Worm (Caenorhabditis elegans): ENCODE data around the gene ZK1127.5.

ce11 chrII:7054987-7055386, 4.5 kb downstream of the ZK1127.5 start, which contains the start of gene ZK1127.3:
- TF ChIP-seq attf-6 (GFP tag; IDR thresholded peaks at IDR 0.05) = no peak
- TF ChIP-seq pbrm-1 (GFP tag; IDR thresholded peaks at IDR 0.05) = no peak
- TF ChIP-seq nfya-1 (tag; optimal IDR thresholded peaks at IDR 0.05; ENCODE audit: borderline replicate concordance, insufficient read depth) = no peak
- no peak for TF ChIP-seq B0019.2 (GFP tag; conservative IDR thresholded peaks at IDR 0.05)
- TF ChIP-seq Y79H2A.3 (GFP tag; conservative IDR thresholded peaks at IDR 0.05) = no peak
- TF ChIP-seq sdz-38 (tag; optimal IDR thresholded peaks at IDR 0.05) = no peak
- no peak for TF ChIP-seq tbp1 (GFP tag; optimal IDR thresholded peaks at IDR 0.05)
- TF ChIP-seq snpc-4 (GFP tag; optimal IDR thresholded peaks at IDR 0.05) = no peak
- no peak for TF ChIP-seq snpc-4 (tag; optimal IDR thresholded peaks at IDR 0.05)
- TF ChIP-seq unc-62 (GFP tag; optimal IDR thresholded peaks at IDR 0.05) = no peak
- no peak for TF ChIP-seq B0336.3 (GFP tag; IDR thresholded peaks at IDR 0.05)
- no peak for TF ChIP-seq zfh-2 (GFP tag; conservative IDR thresholded peaks at IDR 0.05)
